Fruit fly (Drosophila melanogaster): ENCODE data around the gene CycY.

- TF ChIP-seq kay (GFP tag; optimal IDR thresholded peaks at IDR 0.05) (no peak), salm (tag; optimal IDR thresholded peaks at IDR 0.05) (no peak), repo (GFP tag; optimal IDR thresholded peaks at IDR 0.05) (no peak), wor (GFP tag; IDR thresholded peaks at IDR 0.05) (no peak), vvl (GFP tag; IDR thresholded peaks at IDR 0.05) (no peak), MBD-R2 (GFP tag; IDR thresholded peaks at IDR 0.05) (no peak)
Observed at dm6 chr2L:11837413-11837812, 23.8 kb upstream of the CycY start, which contains the start of gene Sfp33A2.

All from whole organism, embryonic.